Worm (Caenorhabditis elegans) whole organism, L3 larva: ENCODE data around the gene msp-58.

Experiments used
- R02D3.7 ChIP-seq: fragments of 150-350 bp; optimal IDR thresholded peaks from 2 replicates; lab custom pipeline; 2014; ENCODE audit warnings: missing biosample characterization, missing genetic modification characterization
- ZK546.5 ChIP-seq: sonication (generic microtip); optimal IDR thresholded peaks from 2 replicates; lab custom pipeline; 2017; ENCODE audit warnings: missing biosample characterization, missing genetic modification characterization
- aly-2 ChIP-seq: fragments of 150-350 bp; optimal IDR thresholded peaks from 2 replicates; lab custom pipeline; 2014; ENCODE audit warnings: missing biosample characterization, missing genetic modification characterization
- ama-1 ChIP-seq: fragments of 150-350 bp; optimal IDR thresholded peaks from 2 replicates; lab custom pipeline; 2018
- ceh-16 ChIP-seq: sonication (generic microtip); optimal IDR thresholded peaks from 2 replicates; lab custom pipeline; 2017; ENCODE audit warnings: missing biosample characterization, missing genetic modification characterization
- ceh-28 ChIP-seq: fragments of 150-350 bp; optimal IDR thresholded peaks from 2 replicates; lab custom pipeline; 2014; ENCODE audit warnings: missing biosample characterization, missing genetic modification reagents, missing genetic modification characterization
- ceh-82 ChIP-seq: fragments of 150-350 bp; optimal IDR thresholded peaks from 2 replicates; lab custom pipeline; 2014; ENCODE audit warnings: missing biosample characterization, missing genetic modification characterization
- ceh-9 ChIP-seq: sonication (generic microtip); optimal IDR thresholded peaks from 2 replicates; lab custom pipeline; 2018; ENCODE audit warnings: missing biosample characterization, missing genetic modification characterization
- daf-12 ChIP-seq: fragments of 150-350 bp; optimal IDR thresholded peaks from 2 replicates; lab custom pipeline; 2014; ENCODE audit warnings: missing biosample characterization, missing genetic modification reagents, missing genetic modification characterization
- egl-5 ChIP-seq: fragments of 150-350 bp; optimal IDR thresholded peaks from 2 replicates; lab custom pipeline; 2017; ENCODE audit warnings: missing biosample characterization, missing genetic modification reagents, missing genetic modification characterization, inconsistent platforms
- elt-2 ChIP-seq: sonication (generic microtip); optimal IDR thresholded peaks from 2 replicates; lab custom pipeline; 2016; ENCODE audit warnings: missing genetic modification reagents, mild to moderate bottlenecking, missing genetic modification characterization, missing compliant biosample characterization
- elt-3 ChIP-seq, 3 experiments: fragments of 150-350 bp in 1 of 3; sonication (generic microtip) in 2 of 3; optimal IDR thresholded peaks; 2 replicates in 2 of 3; 4 replicates in 1 of 3; lab custom pipeline; 2014 to 2017; ENCODE audit warnings: missing biosample characterization in 3 of 3, missing genetic modification characterization in 3 of 3
- eor-1 ChIP-seq, 2 experiments: fragments of 150-350 bp; optimal IDR thresholded peaks; 2 replicates each; lab custom pipeline; 2014 to 2018; ENCODE audit warnings: missing biosample characterization in 2 of 2, missing genetic modification characterization in 2 of 2
- fkh-10 ChIP-seq: sonication (generic microtip); optimal IDR thresholded peaks from 2 replicates; lab custom pipeline; 2017; ENCODE audit warnings: missing biosample characterization, missing genetic modification reagents, missing genetic modification characterization
- fkh-2 ChIP-seq: fragments of 150-350 bp; optimal IDR thresholded peaks from 2 replicates; lab custom pipeline; 2014; ENCODE audit warnings: missing biosample characterization, missing genetic modification reagents, missing genetic modification characterization
- jun-1 ChIP-seq: fragments of 150-350 bp; optimal IDR thresholded peaks from 2 replicates; lab custom pipeline; 2014; ENCODE audit warnings: missing biosample characterization, missing genetic modification reagents, missing genetic modification characterization
- lin-15B ChIP-seq: fragments of 150-350 bp; optimal IDR thresholded peaks from 2 replicates; lab custom pipeline; 2014; ENCODE audit warnings: missing biosample characterization, missing genetic modification characterization
- lin-39 ChIP-seq: fragments of 150-350 bp; optimal IDR thresholded peaks from 2 replicates; lab custom pipeline; 2018; ENCODE audit warnings: missing biosample characterization, missing genetic modification reagents, missing genetic modification characterization
- mdl-1 ChIP-seq: fragments of 150-350 bp; optimal IDR thresholded peaks from 2 replicates; lab custom pipeline; 2014; ENCODE audit warnings: missing biosample characterization, missing genetic modification characterization
- nhr-11 ChIP-seq: fragments of 150-350 bp; optimal IDR thresholded peaks from 2 replicates; lab custom pipeline; 2014; ENCODE audit warnings: missing biosample characterization, missing genetic modification characterization
- nhr-12 ChIP-seq: fragments of 150-350 bp; optimal IDR thresholded peaks from 2 replicates; lab custom pipeline; 2014; ENCODE audit warnings: missing biosample characterization, missing genetic modification characterization
- nhr-237 ChIP-seq: fragments of 150-350 bp; optimal IDR thresholded peaks from 2 replicates; lab custom pipeline; 2014; ENCODE audit warnings: missing biosample characterization, missing genetic modification characterization
- nhr-25 ChIP-seq: sonication (generic microtip); optimal IDR thresholded peaks from 2 replicates; lab custom pipeline; 2017; ENCODE audit warnings: missing biosample characterization, missing genetic modification characterization
- nhr-28 ChIP-seq: fragments of 150-350 bp; optimal IDR thresholded peaks from 2 replicates; lab custom pipeline; 2014; ENCODE audit warnings: missing biosample characterization, missing genetic modification characterization
- nhr-67 ChIP-seq: fragments of 150-350 bp; optimal IDR thresholded peaks from 2 replicates; lab custom pipeline; 2014; ENCODE audit warnings: missing biosample characterization, missing genetic modification characterization
- nhr-76 ChIP-seq: fragments of 150-350 bp; sonication (generic microtip); optimal IDR thresholded peaks from 5 replicates; lab custom pipeline; 2014; ENCODE audit warnings: missing biosample characterization, missing genetic modification characterization
- nhr-77 ChIP-seq: fragments of 150-350 bp; optimal IDR thresholded peaks from 2 replicates; lab custom pipeline; 2014; ENCODE audit warnings: missing biosample characterization, missing genetic modification characterization
- pha-4 ChIP-seq: fragments of 150-350 bp; optimal IDR thresholded peaks from 2 replicates; lab custom pipeline; 2014; ENCODE audit warnings: missing biosample characterization, missing genetic modification reagents, missing genetic modification characterization
- pqm-1 ChIP-seq: fragments of 150-350 bp; optimal IDR thresholded peaks from 2 replicates; lab custom pipeline; 2017; ENCODE audit warnings: missing biosample characterization, missing genetic modification characterization, inconsistent platforms
- sea-2 ChIP-seq: fragments of 150-350 bp; sonication (generic microtip); optimal IDR thresholded peaks from 4 replicates; lab custom pipeline; 2014; ENCODE audit warnings: missing biosample characterization, missing genetic modification reagents, missing genetic modification characterization
- skn-1 ChIP-seq: fragments of 150-350 bp; optimal IDR thresholded peaks from 2 replicates; lab custom pipeline; 2014; ENCODE audit warnings: missing biosample characterization, missing genetic modification characterization
- tbx-2 ChIP-seq: sonication (generic microtip); optimal IDR thresholded peaks from 2 replicates; lab custom pipeline; 2016; ENCODE audit warnings: mild to moderate bottlenecking, missing genetic modification characterization, missing compliant biosample characterization
- unc-39 ChIP-seq: sonication (generic microtip); optimal IDR thresholded peaks from 4 replicates; lab custom pipeline; 2017; ENCODE audit warnings: missing biosample characterization, missing genetic modification characterization
- unc-62 ChIP-seq: fragments of 150-350 bp; sonication (generic microtip); optimal IDR thresholded peaks from 4 replicates; lab custom pipeline; 2014; ENCODE audit warnings: missing biosample characterization, missing genetic modification reagents, missing genetic modification characterization
- ztf-11 ChIP-seq: fragments of 150-350 bp; optimal IDR thresholded peaks from 2 replicates; lab custom pipeline; 2014; ENCODE audit warnings: missing biosample characterization, missing genetic modification characterization

Gene msp-58

ce11 chrIV:5274123-5274581 lies 34.2 kb upstream of the msp-58 start, which contains the start of gene slfl-4:
slfl-4 (plus strand) TSS chrIV:5274531.
- TF ChIP-seq elt-3 (tag; optimal IDR thresholded peaks at IDR 0.05; lab: Kevin White, UChicago) (no peak), unc-62 (GFP tag; lab: Kevin White, UChicago) (no peak), aly-2 (no peak), ceh-82 (tag; lab: Kevin White, UChicago) (no peak), nhr-25 (no peak), lin-39 (tag; lab: Kevin White, UChicago) (no peak), ceh-9 (tag; lab: Kevin White, UChicago) (no peak), egl-5 (tag; lab: Kevin White, UChicago) (no peak), nhr-12 (tag; lab: Kevin White, UChicago) (no peak), nhr-11 (tag; lab: Kevin White, UChicago) (no peak), pha-4 (no peak), unc-39 (no peak), daf-12 (tag; lab: Kevin White, UChicago) (no peak), fkh-10 (GFP tag; lab: Kevin White, UChicago) (no peak), jun-1 (tag; lab: Kevin White, UChicago) (no peak), nhr-28 (no peak), nhr-237 (tag; lab: Kevin White, UChicago) (no peak), nhr-77 (tag; lab: Kevin White, UChicago) (no peak), ceh-28 (tag; lab: Kevin White, UChicago) (no peak), skn-1 (tag; lab: Kevin White, UChicago) (no peak)

- TF ChIP-seq R02D3.7 (no peak), aly-2 (no peak), unc-39 (no peak), sea-2 (no peak), tbx-2 (no peak), jun-1 (tag; lab: Kevin White, UChicago) (no peak), ZK546.5 (tag; lab: Kevin White, UChicago) (no peak), ceh-16 (tag; lab: Kevin White, UChicago) (no peak), ztf-11 (tag; lab: Kevin White, UChicago) (no peak), lin-39 (tag; lab: Kevin White, UChicago) (no peak), nhr-76 (tag; lab: Kevin White, UChicago) (no peak), nhr-67 (tag; lab: Kevin White, UChicago) (no peak), ceh-9 (tag; lab: Kevin White, UChicago) (no peak), lin-15B (tag; lab: Kevin White, UChicago) (no peak), ama-1 (lab: Kevin White, UChicago) (no peak), nhr-11 (tag; lab: Kevin White, UChicago) (no peak), fkh-2 (no peak)
- TF ChIP-seq, all 47 proteins: peak for 0
Observed at ce11 chrIV:5277752-5278151, 30.6 kb upstream of the msp-58 start, which contains the start of gene F36H12.17. F36H12.17 (minus strand) TSS chrIV:5277852.

- TF ChIP-seq ztf-11 (tag; lab: Kevin White, UChicago) (no peak), pqm-1 (tag; lab: Kevin White, UChicago) (no peak), unc-62 (GFP tag; lab: Kevin White, UChicago) (no peak), ceh-82 (tag; lab: Kevin White, UChicago) (no peak), eor-1 (tag; optimal IDR thresholded peaks at IDR 0.05; lab: Kevin White, UChicago) (no peak), daf-12 (tag; lab: Kevin White, UChicago) (no peak), mdl-1 (no peak), nhr-11 (tag; lab: Kevin White, UChicago) (no peak), nhr-77 (tag; lab: Kevin White, UChicago) (no peak), jun-1 (tag; lab: Kevin White, UChicago) (no peak), pha-4 (no peak), lin-39 (tag; lab: Kevin White, UChicago) (no peak), ZK546.5 (tag; lab: Kevin White, UChicago) (no peak)
Observed at ce11 chrIV:5281457-5281856, 26.9 kb upstream of the msp-58 start.

- no peak for TF ChIP-seq nhr-237 (tag; lab: Kevin White, UChicago)
- no peak for TF ChIP-seq elt-3 (tag; optimal IDR thresholded peaks at IDR 0.05; lab: Kevin White, UChicago)
- no peak for TF ChIP-seq lin-15B (tag; lab: Kevin White, UChicago)
- no peak for TF ChIP-seq elt-2
- TF ChIP-seq nhr-25 = no peak
- no peak for TF ChIP-seq ceh-82 (tag; lab: Kevin White, UChicago)
- TF ChIP-seq jun-1 (tag; lab: Kevin White, UChicago) = no peak
- no peak for TF ChIP-seq fkh-2
Observed at ce11 chrIV:5287190-5287589, 21.2 kb upstream of the msp-58 start.
